Fruit fly (Drosophila melanogaster): Measurements from ENCODE around the gene Grp170.
A peak's percentile ranks its signal among the peaks of the same experiment; 100 is the strongest.

Gene Grp170

DNA sequence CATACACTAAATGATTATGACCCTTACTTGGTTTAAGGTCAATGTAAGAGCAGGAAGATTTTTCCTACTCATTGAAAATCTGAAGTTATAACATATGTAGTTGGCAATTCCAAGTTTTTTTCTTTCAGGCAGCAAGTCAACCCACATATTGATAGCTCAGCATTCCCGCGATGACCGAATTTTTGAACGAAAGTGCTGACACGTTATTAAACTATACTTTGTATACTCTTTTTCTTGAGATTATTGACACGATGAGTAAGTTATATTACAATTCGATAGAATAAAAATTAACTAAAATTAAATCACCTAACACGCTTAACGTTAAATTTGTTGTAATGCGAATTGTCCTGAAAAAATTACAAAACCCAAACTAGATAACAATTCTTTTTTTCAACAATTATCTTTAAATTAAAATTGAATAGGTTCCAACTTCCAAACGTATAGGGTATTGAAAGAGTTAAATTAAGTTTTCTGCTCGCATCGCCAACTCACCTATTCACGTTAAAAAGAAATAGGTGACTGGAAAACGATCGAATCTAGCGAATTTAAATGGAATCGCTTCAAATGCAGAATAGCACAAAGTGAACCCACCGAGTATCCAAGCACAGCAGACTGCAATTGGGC, 493 bp upstream of the Grp170 start, which contains the start of gene Vml:
TSS of gene Vml (plus strand) at position 574 of the 624 bp plus-strand sequence.
- TF ChIP-seq CG8765 (GFP tag; IDR thresholded peaks at IDR 0.05) = no peak
- peak; percentile 14; the same call in 2 of the 4 replicates for TF ChIP-seq Dll (GFP tag; IDR thresholded peaks at IDR 0.05; ENCODE audit: partially characterized antibody)
- peak; percentile 57 for TF ChIP-seq sens (GFP tag)

DNA sequence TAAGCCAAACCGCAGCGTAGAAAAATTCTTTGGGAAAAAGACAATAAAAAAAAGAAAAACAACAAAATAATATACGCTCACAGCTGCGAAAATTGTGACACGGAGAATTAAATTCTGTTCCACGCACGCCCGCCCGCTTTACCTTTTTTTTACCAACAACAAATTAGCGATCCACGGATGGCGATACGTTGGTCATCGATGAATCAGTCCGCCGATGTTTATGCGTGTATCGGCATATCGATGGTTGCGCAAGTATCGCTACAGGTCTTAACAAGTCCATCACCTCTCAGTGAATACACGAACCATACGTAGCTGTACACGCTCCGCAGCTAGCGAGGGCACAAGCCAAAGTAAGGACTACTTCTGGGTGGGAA, 4.3 kb downstream of the Grp170 start, which contains the start of gene CG2924:
TSS of gene CG2924 (minus strand) at position 205 of the 374 bp plus-strand sequence.
- TF ChIP-seq TFAM (GFP tag; optimal IDR thresholded peaks at IDR 0.05) (no peak), twi (tag; optimal IDR thresholded peaks at IDR 0.05) (no peak), E2f2 (GFP tag; IDR thresholded peaks at IDR 0.05) (peak; percentile 95), hbn (GFP tag; IDR thresholded peaks at IDR 0.05; ENCODE audit: partially characterized antibody) (peak; percentile 100), ewg (GFP tag; optimal IDR thresholded peaks at IDR 0.05) (peak; percentile 77), odd (GFP tag; optimal IDR thresholded peaks at IDR 0.05) (no peak), Lhr (GFP tag; optimal IDR thresholded peaks at IDR 0.05) (peak; percentile 82), pb (GFP tag; optimal IDR thresholded peaks at IDR 0.05) (peak; percentile 59), Elba2 (GFP tag; optimal IDR thresholded peaks at IDR 0.05) (no peak), Kr (GFP tag; optimal IDR thresholded peaks at IDR 0.05) (no peak), esg (GFP tag; conservative IDR thresholded peaks at IDR 0.05) (no peak), shn (GFP tag; optimal IDR thresholded peaks at IDR 0.05) (peak; percentile 45), HLH54F (GFP tag; optimal IDR thresholded peaks at IDR 0.05) (peak; percentile 78), fd64A (GFP tag; optimal IDR thresholded peaks at IDR 0.05) (no peak), CG17186 (GFP tag; optimal IDR thresholded peaks at IDR 0.05) (peak; percentile 98), CG33557 (GFP tag; optimal IDR thresholded peaks at IDR 0.05) (no peak), Atf6 (GFP tag; IDR thresholded peaks at IDR 0.05) (no peak), CG13775 (GFP tag; optimal IDR thresholded peaks at IDR 0.05) (peak; percentile 40), CG11723 (GFP tag; optimal IDR thresholded peaks at IDR 0.05) (no peak), CG32772 (GFP tag; IDR thresholded peaks at IDR 0.05) (0 out of 2 replicates have a peak, but pooled peaks have one; percentile 24), CG2202 (tag; optimal IDR thresholded peaks at IDR 0.05) (no peak), Ets65A (GFP tag) (peak; percentile 94), stc (GFP tag; IDR thresholded peaks at IDR 0.05) (no peak), CG8281 (tag; optimal IDR thresholded peaks at IDR 0.05) (no peak), CG4707 (GFP tag; optimal IDR thresholded peaks at IDR 0.05) (no peak), seq (GFP tag; IDR thresholded peaks at IDR 0.05) (no peak), cas (GFP tag; IDR thresholded peaks at IDR 0.05) (peak; percentile 56; the same call in 1 of the 2 replicates), CG4360 (GFP tag; IDR thresholded peaks at IDR 0.05) (peak; percentile 56), D (optimal IDR thresholded peaks at IDR 0.05) (no peak), D (GFP tag; optimal IDR thresholded peaks at IDR 0.05) (no peak), CG2120 (GFP tag; optimal IDR thresholded peaks at IDR 0.05) (peak; percentile 84), CG9437 (GFP tag; optimal IDR thresholded peaks at IDR 0.05) (peak; percentile 74), run (tag; optimal IDR thresholded peaks at IDR 0.05) (peak; percentile 9), lola (GFP tag; optimal IDR thresholded peaks at IDR 0.05) (no peak), corto (GFP tag; optimal IDR thresholded peaks at IDR 0.05) (no peak), CG13287 (GFP tag; IDR thresholded peaks at IDR 0.05; ENCODE audit: partially characterized antibody) (peak; percentile 100), Aef1 (GFP tag; IDR thresholded peaks at IDR 0.05) (peak; percentile 88), ash1 (GFP tag; optimal IDR thresholded peaks at IDR 0.05) (peak; percentile 59), CG7372 (GFP tag; IDR thresholded peaks at IDR 0.05) (no peak), sim (GFP tag; IDR thresholded peaks at IDR 0.05) (no peak), CG4820 (GFP tag; optimal IDR thresholded peaks at IDR 0.05) (no peak), CG34376 (GFP tag; optimal IDR thresholded peaks at IDR 0.05) (peak; percentile 51), chif (GFP tag; optimal IDR thresholded peaks at IDR 0.05) (peak in 1 of 2 experiments; percentile 48), CG3838 (GFP tag; optimal IDR thresholded peaks at IDR 0.05) (no peak), wdn (GFP tag; IDR thresholded peaks at IDR 0.05) (peak; percentile 62; the same call in 1 of the 2 replicates), lmd (GFP tag; IDR thresholded peaks at IDR 0.05) (peak; percentile 53; the same call in 1 of the 2 replicates)

Measured in whole organism, embryonic.